Worm (Caenorhabditis elegans) whole organism, late embryonic: ENCODE results near the gene C04E6.13.

Source experiments
- ama-1 ChIP-seq: fragments of 150-350 bp; optimal IDR thresholded peaks from 2 replicates; lab custom pipeline; 2014
- fax-1 ChIP-seq: sonication (generic microtip); optimal IDR thresholded peaks from 2 replicates; lab custom pipeline; 2016; ENCODE audit warnings: missing genotype, missing genetic modification characterization, missing compliant biosample characterization
- hlh-30 ChIP-seq: sonication (generic microtip); optimal IDR thresholded peaks from 2 replicates; lab custom pipeline; 2017; ENCODE audit warnings: antibody characterized with exemption, missing genetic modification characterization, missing compliant biosample characterization; ENCODE audit not compliant: insufficient read depth
- mec-3 ChIP-seq: sonication (generic microtip); optimal IDR thresholded peaks from 2 replicates; lab custom pipeline; 2016; ENCODE audit warnings: borderline replicate concordance, missing genetic modification characterization, missing compliant biosample characterization
- pqm-1 ChIP-seq: sonication (generic microtip); optimal IDR thresholded peaks from 2 replicates; lab custom pipeline; 2016; ENCODE audit warnings: missing genetic modification characterization, missing compliant biosample characterization
- syd-9 ChIP-seq: sonication (generic microtip); optimal IDR thresholded peaks from 2 replicates; lab custom pipeline; 2016; ENCODE audit warnings: mild to moderate bottlenecking, missing genetic modification characterization, moderate library complexity, missing compliant biosample characterization

DNA sequence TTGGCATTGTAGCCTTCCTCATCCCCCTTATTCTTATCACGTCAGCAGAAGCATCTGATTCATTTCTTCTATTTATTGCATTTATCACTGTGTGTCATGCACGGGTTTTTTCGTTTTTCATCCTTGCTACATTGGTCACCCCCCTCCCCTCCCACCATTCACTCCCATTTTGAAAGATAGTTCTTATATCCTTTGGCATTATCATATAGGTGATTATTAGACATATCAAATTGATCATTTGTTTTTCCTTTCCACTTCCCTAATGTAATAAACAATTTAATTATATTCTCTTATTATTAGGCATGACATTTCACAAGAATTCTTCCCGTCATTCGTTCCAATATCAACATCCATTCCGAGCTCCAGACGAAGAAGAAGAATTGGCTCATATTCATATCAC, 38.6 kb downstream of the C04E6.13 start, which contains the start of gene M03F8.1:
- no peak for TF ChIP-seq pqm-1 (tag; lab: Kevin White, UChicago)
- TF ChIP-seq ama-1 (lab: Kevin White, UChicago): no peak
- no peak for TF ChIP-seq fax-1 (tag; lab: Kevin White, UChicago)
- TF ChIP-seq syd-9 (tag; lab: Kevin White, UChicago): no peak
- TF ChIP-seq hlh-30 (tag; lab: Kevin White, UChicago): no peak
- no peak for TF ChIP-seq mec-3 (tag; lab: Kevin White, UChicago)
